Fruit fly (Drosophila melanogaster) whole organism, embryonic: ENCODE data around the gene CG8837.

Source experiments
- ATbp ChIP-seq: fragments of 200-800 bp; sonication (Bioruptor generic); optimal IDR thresholded peaks from 2 replicates; lab custom pipeline; 2017; ENCODE audit warnings: missing biosample characterization, mild to moderate bottlenecking, missing genetic modification characterization, missing genetic modification reagents
- Asciz ChIP-seq: fragments of 200-800 bp; sonication (Bioruptor generic); optimal IDR thresholded peaks from 2 replicates; lab custom pipeline; 2017; ENCODE audit warnings: missing biosample characterization, mild to moderate bottlenecking, missing genetic modification characterization, missing genetic modification reagents
- Bgb ChIP-seq: fragments of 200-800 bp; sonication (Bioruptor generic); IDR thresholded peaks from 2 replicates; pipeline ENCODE4 v1.3.6; 2022; ENCODE audit warnings: missing biosample characterization, missing genetic modification characterization; ENCODE audit not compliant: partially characterized antibody
- CG10267 ChIP-seq: fragments of 200-800 bp; sonication (Bioruptor generic); optimal IDR thresholded peaks from 2 replicates; lab custom pipeline; 2018; ENCODE audit warnings: missing biosample characterization, mild to moderate bottlenecking, missing genetic modification characterization, moderate library complexity
- CG10959 ChIP-seq: fragments of 200-800 bp; sonication (Bioruptor generic); IDR thresholded peaks from 2 replicates; pipeline ENCODE4 v1.3.6; 2022; ENCODE audit warnings: missing biosample characterization, missing genetic modification characterization
- CG13894 ChIP-seq: fragments of 200-800 bp; sonication (Bioruptor generic); optimal IDR thresholded peaks from 3 replicates; lab custom pipeline; 2018; ENCODE audit warnings: missing biosample characterization, mild to moderate bottlenecking, missing genetic modification characterization, moderate library complexity
- CG15514 ChIP-seq: fragments of 200-800 bp; sonication (Bioruptor generic); optimal IDR thresholded peaks from 3 replicates; lab custom pipeline; 2017; ENCODE audit warnings: missing biosample characterization, missing genetic modification characterization, mild to moderate bottlenecking, moderate library complexity, missing genetic modification reagents
- CG1602 ChIP-seq: fragments of 200-800 bp; sonication (Bioruptor generic); optimal IDR thresholded peaks from 3 replicates; lab custom pipeline; 2016; ENCODE audit warnings: missing biosample characterization, missing genetic modification characterization
- CG17829 ChIP-seq: fragments of 200-800 bp; optimal IDR thresholded peaks from 2 replicates; lab custom pipeline; 2019; ENCODE audit warnings: missing biosample characterization, mild to moderate bottlenecking, missing genetic modification characterization, moderate library complexity
- CG18262 ChIP-seq: fragments of 200-800 bp; optimal IDR thresholded peaks from 3 replicates; lab custom pipeline; 2019; ENCODE audit warnings: missing biosample characterization, mild to moderate bottlenecking, missing genetic modification characterization, moderate library complexity
- CG18476 ChIP-seq: fragments of 200-800 bp; sonication (Bioruptor generic); optimal IDR thresholded peaks from 2 replicates; lab custom pipeline; 2016; ENCODE audit warnings: missing biosample characterization, mild to moderate bottlenecking, missing genetic modification characterization
- CG2120 ChIP-seq: fragments of 200-800 bp; sonication (Bioruptor generic); optimal IDR thresholded peaks from 3 replicates; lab custom pipeline; 2016; ENCODE audit warnings: missing biosample characterization, missing genetic modification characterization
- CG2129 ChIP-seq: fragments of 200-800 bp; sonication (Bioruptor generic); IDR thresholded peaks from 2 replicates; pipeline ENCODE4 v1.3.6; 2022; ENCODE audit warnings: missing biosample characterization, missing genetic modification characterization; ENCODE audit not compliant: partially characterized antibody
- CG33557 ChIP-seq: fragments of 200-800 bp; sonication (Bioruptor generic); optimal IDR thresholded peaks from 2 replicates; lab custom pipeline; 2019; ENCODE audit warnings: missing biosample characterization, mild to moderate bottlenecking, missing genetic modification characterization, moderate library complexity
- CG3726 ChIP-seq: fragments of 200-800 bp; sonication (Bioruptor generic); IDR thresholded peaks from 3 replicates; pipeline ENCODE4, ENCODE4 v1.3.6; 2022; ENCODE audit warnings: missing biosample characterization, missing genetic modification characterization
- CG3847 ChIP-seq: fragments of 200-800 bp; sonication (Bioruptor generic); IDR thresholded peaks from 2 replicates; pipeline ENCODE4 v1.3.6; 2022; ENCODE audit warnings: missing biosample characterization, missing genetic modification characterization
- CG4707 ChIP-seq: fragments of 200-800 bp; sonication (Bioruptor generic); optimal IDR thresholded peaks from 2 replicates; lab custom pipeline; 2018; ENCODE audit warnings: missing biosample characterization, mild to moderate bottlenecking, missing genetic modification characterization, moderate library complexity
- CG6854 ChIP-seq: fragments of 200-800 bp; sonication (Bioruptor generic); optimal IDR thresholded peaks from 3 replicates; lab custom pipeline; 2017; ENCODE audit warnings: missing biosample characterization, mild to moderate bottlenecking, missing genetic modification characterization
- CG8281 ChIP-seq: fragments of 200-800 bp; sonication (Bioruptor generic); optimal IDR thresholded peaks from 2 replicates; lab custom pipeline; 2018; ENCODE audit warnings: missing biosample characterization, mild to moderate bottlenecking, missing genetic modification characterization, moderate library complexity
- CG8388 ChIP-seq: fragments of 200-800 bp; sonication (Bioruptor generic); optimal IDR thresholded peaks from 2 replicates; lab custom pipeline; 2019; ENCODE audit warnings: missing biosample characterization, mild to moderate bottlenecking, missing genetic modification characterization, moderate library complexity
- D ChIP-seq, 2 experiments: fragments of 200-800 bp in 1 of 2; fragments of >200 bp in 1 of 2; sonication (Bioruptor generic) in 1 of 2; optimal IDR thresholded peaks; 2 replicates in 1 of 2; 3 replicates in 1 of 2; lab custom pipeline; 2017; ENCODE audit warnings: mild to moderate bottlenecking in 1 of 2, missing biosample characterization in 1 of 2, missing genetic modification characterization in 1 of 2, missing genetic modification reagents in 1 of 2
- D19A ChIP-seq: fragments of 200-800 bp; optimal IDR thresholded peaks from 3 replicates; lab custom pipeline; 2019; ENCODE audit warnings: missing biosample characterization, mild to moderate bottlenecking, missing genetic modification characterization, moderate library complexity
- Dek ChIP-seq: fragments of 200-800 bp; sonication (Bioruptor generic); optimal IDR thresholded peaks from 3 replicates; lab custom pipeline; 2019; ENCODE audit warnings: missing biosample characterization, mild to moderate bottlenecking, missing genetic modification characterization, moderate library complexity
- Ets65A ChIP-seq: fragments of 200-800 bp; sonication (Bioruptor generic); peaks from one replicate; lab custom pipeline; 2016; ENCODE audit warnings: missing biosample characterization, missing genetic modification characterization
- H15 ChIP-seq: fragments of 200-800 bp; sonication (Bioruptor generic); IDR thresholded peaks from 3 replicates; pipeline ENCODE4 v1.3.6; 2022; ENCODE audit warnings: missing biosample characterization, missing genetic modification characterization
- HHEX ChIP-seq: fragments of 200-800 bp; sonication (Bioruptor generic); optimal IDR thresholded peaks from 3 replicates; lab custom pipeline; 2017; ENCODE audit warnings: missing biosample characterization, mild to moderate bottlenecking, missing genetic modification characterization, missing genetic modification reagents
- Hr51 ChIP-seq, 2 experiments: fragments of 200-800 bp; sonication (Bioruptor generic); optimal IDR thresholded peaks; 2 replicates in 1 of 2; 3 replicates in 1 of 2; lab custom pipeline; 2016 to 2018; ENCODE audit warnings: missing biosample characterization in 2 of 2, missing genetic modification characterization in 2 of 2, mild to moderate bottlenecking in 1 of 2, moderate library complexity in 1 of 2
- Meics ChIP-seq: fragments of 200-800 bp; sonication (Bioruptor generic); optimal IDR thresholded peaks from 2 replicates; lab custom pipeline; 2017; ENCODE audit warnings: missing biosample characterization, mild to moderate bottlenecking, missing genetic modification characterization
- Myb ChIP-seq: fragments of 200-800 bp; sonication (Bioruptor generic); optimal IDR thresholded peaks from 2 replicates; lab custom pipeline; 2016; ENCODE audit warnings: missing biosample characterization, missing genetic modification characterization
- Nf-YC ChIP-seq: fragments of 200-800 bp; optimal IDR thresholded peaks from 3 replicates; lab custom pipeline; 2019; ENCODE audit warnings: missing biosample characterization, mild to moderate bottlenecking, missing genetic modification characterization, moderate library complexity
- Spps ChIP-seq: fragments of 200-800 bp; sonication (Bioruptor generic); optimal IDR thresholded peaks from 2 replicates; lab custom pipeline; 2018; ENCODE audit warnings: missing biosample characterization, mild to moderate bottlenecking, missing genetic modification characterization
- Ssrp ChIP-seq: fragments of 200-800 bp; sonication (Bioruptor generic); optimal IDR thresholded peaks from 2 replicates; lab custom pipeline; 2018; ENCODE audit warnings: missing biosample characterization, mild to moderate bottlenecking, missing genetic modification characterization, moderate library complexity
- Taf1 ChIP-seq: fragments of 200-800 bp; sonication (Bioruptor generic); IDR thresholded peaks from 2 replicates; pipeline ENCODE4 v1.3.6; 2022; ENCODE audit warnings: missing biosample characterization, missing genetic modification characterization
- Vsx1 ChIP-seq: fragments of 200-800 bp; sonication (Bioruptor generic); optimal IDR thresholded peaks from 2 replicates; lab custom pipeline; 2017; ENCODE audit warnings: missing biosample characterization, mild to moderate bottlenecking, missing genetic modification characterization, missing genetic modification reagents
- da ChIP-seq: fragments of 200-800 bp; sonication (Bioruptor generic); optimal IDR thresholded peaks from 2 replicates; lab custom pipeline; 2016; ENCODE audit warnings: missing biosample characterization, missing genetic modification characterization
- disco-r ChIP-seq: fragments of 200-800 bp; sonication (Bioruptor generic); optimal IDR thresholded peaks from 2 replicates; lab custom pipeline; 2016; ENCODE audit warnings: missing biosample characterization, missing genetic modification characterization
- emc ChIP-seq: fragments of 200-800 bp; sonication (Bioruptor generic); optimal IDR thresholded peaks from 2 replicates; lab custom pipeline; 2016; ENCODE audit warnings: missing biosample characterization, missing genetic modification characterization
- fd102C ChIP-seq: fragments of 200-800 bp; sonication (Bioruptor generic); optimal IDR thresholded peaks from 2 replicates; lab custom pipeline; 2018; ENCODE audit warnings: missing biosample characterization, mild to moderate bottlenecking, missing genetic modification characterization, moderate library complexity
- fd3F ChIP-seq: fragments of 200-800 bp; sonication (Bioruptor generic); optimal IDR thresholded peaks from 2 replicates; lab custom pipeline; 2018; ENCODE audit warnings: missing biosample characterization, mild to moderate bottlenecking, missing genetic modification characterization, moderate library complexity
- mirr ChIP-seq: fragments of 200-800 bp; sonication (Bioruptor generic); optimal IDR thresholded peaks from 3 replicates; lab custom pipeline; 2018; ENCODE audit warnings: missing biosample characterization, mild to moderate bottlenecking, missing genetic modification characterization
- mld ChIP-seq: fragments of 200-800 bp; sonication (Bioruptor generic); IDR thresholded peaks from 3 replicates; pipeline ENCODE4 v1.3.6; 2022; ENCODE audit warnings: missing biosample characterization, missing genetic modification characterization; ENCODE audit not compliant: partially characterized antibody
- org-1 ChIP-seq: fragments of 200-800 bp; sonication (Bioruptor generic); optimal IDR thresholded peaks from 2 replicates; lab custom pipeline; 2017; ENCODE audit warnings: missing biosample characterization, missing genetic modification characterization
- salm ChIP-seq: fragments of 200-800 bp; sonication (Bioruptor generic); optimal IDR thresholded peaks from 2 replicates; lab custom pipeline; 2018; ENCODE audit warnings: missing biosample characterization, mild to moderate bottlenecking, missing genetic modification characterization
- shn ChIP-seq: fragments of 200-800 bp; sonication (Bioruptor generic); optimal IDR thresholded peaks from 3 replicates; lab custom pipeline; 2016; ENCODE audit warnings: missing biosample characterization, missing genetic modification characterization
- tll ChIP-seq, 2 experiments: fragments of 200-800 bp in 1 of 2; fragments of >200 bp in 1 of 2; sonication (Bioruptor generic) in 1 of 2; optimal IDR thresholded peaks; 2 replicates each; lab custom pipeline; 2017 to 2019; ENCODE audit warnings: missing biosample characterization in 2 of 2, missing genetic modification characterization in 2 of 2, mild to moderate bottlenecking in 1 of 2, moderate library complexity in 1 of 2
- tx ChIP-seq: fragments of 200-800 bp; sonication (Bioruptor generic); optimal IDR thresholded peaks from 2 replicates; lab custom pipeline; 2016; ENCODE audit warnings: missing biosample characterization, missing genetic modification characterization
- zfh1 ChIP-seq: fragments of 200-800 bp; sonication (Bioruptor generic); IDR thresholded peaks from 3 replicates; pipeline ENCODE4 v1.3.6; 2022; ENCODE audit warnings: missing biosample characterization, missing genetic modification characterization

CG8837 gene

dm6 chr2L:3323319-3324287 lies 3.6 kb downstream of the CG8837 start, which contains the start of gene CG33281 (continued):
- TF ChIP-seq org-1 (GFP tag; lab: Kevin White, UChicago) (no peak), salm (tag; lab: Kevin White, UChicago) (no peak), CG2120 (GFP tag; lab: Kevin White, UChicago) (no peak), zfh1 (GFP tag; lab: Robert Waterston, UW) (no peak), CG2129 (GFP tag; lab: Robert Waterston, UW) (no peak), Vsx1 (GFP tag; lab: Kevin White, UChicago) (no peak), CG4707 (GFP tag; lab: Kevin White, UChicago) (no peak), ATbp (no peak), Spps (no peak), emc (GFP tag; lab: Kevin White, UChicago) (no peak), CG8388 (GFP tag; lab: Kevin White, UChicago) (no peak), Meics (GFP tag; lab: Kevin White, UChicago) (peak; percentile 93), CG10959 (GFP tag; lab: Robert Waterston, UW) (no peak), fd3F (GFP tag; lab: Kevin White, UChicago) (no peak), CG8281 (tag; lab: Kevin White, UChicago) (peak; percentile 29), Asciz (GFP tag; lab: Kevin White, UChicago) (peak; percentile 56), tx (GFP tag; lab: Kevin White, UChicago) (no peak), Dek (tag; lab: Kevin White, UChicago) (no peak), CG13894 (tag; lab: Kevin White, UChicago) (peak; percentile 81), HHEX (GFP tag; lab: Kevin White, UChicago) (peak; percentile 75), mirr (GFP tag; lab: Kevin White, UChicago) (peak; percentile 67), Hr51 (GFP tag; optimal IDR thresholded peaks at IDR 0.05; lab: Kevin White, UChicago) (no peak), disco-r (GFP tag; lab: Kevin White, UChicago) (no peak), CG33557 (GFP tag; lab: Kevin White, UChicago) (no peak), H15 (GFP tag; lab: Robert Waterston, UW) (no peak), Ets65A (GFP tag; lab: Kevin White, UChicago) (no peak), mld (GFP tag; lab: Robert Waterston, UW) (no peak), CG1602 (GFP tag; lab: Kevin White, UChicago) (no peak), CG18262 (no peak), CG17829 (tag; lab: Kevin White, UChicago) (no peak), CG10267 (tag; lab: Kevin White, UChicago) (no peak), da (no peak), D19A (tag; lab: Kevin White, UChicago) (no peak), shn (GFP tag; lab: Kevin White, UChicago) (no peak), fd102C (GFP tag; lab: Kevin White, UChicago) (no peak), Myb (no peak), Nf-YC (tag; lab: Kevin White, UChicago) (no peak), D (optimal IDR thresholded peaks at IDR 0.05; lab: Kevin White, UChicago) (no peak), D (GFP tag; optimal IDR thresholded peaks at IDR 0.05; lab: Kevin White, UChicago) (no peak), CG3726 (GFP tag; lab: Robert Waterston, UW) (no peak), CG6854 (GFP tag; lab: Kevin White, UChicago) (no peak), CG3847 (GFP tag; lab: Robert Waterston, UW) (no peak), Taf1 (GFP tag; lab: Robert Waterston, UW) (no peak), CG18476 (GFP tag; lab: Kevin White, UChicago) (no peak), Ssrp (tag; lab: Kevin White, UChicago) (no peak), tll (GFP tag; optimal IDR thresholded peaks at IDR 0.05; lab: Kevin White, UChicago) (no peak), CG15514 (GFP tag; lab: Kevin White, UChicago) (no peak), Bgb (no peak)
